Worm (Caenorhabditis elegans): ENCODE measurements around the gene srlf-22.

DNA sequence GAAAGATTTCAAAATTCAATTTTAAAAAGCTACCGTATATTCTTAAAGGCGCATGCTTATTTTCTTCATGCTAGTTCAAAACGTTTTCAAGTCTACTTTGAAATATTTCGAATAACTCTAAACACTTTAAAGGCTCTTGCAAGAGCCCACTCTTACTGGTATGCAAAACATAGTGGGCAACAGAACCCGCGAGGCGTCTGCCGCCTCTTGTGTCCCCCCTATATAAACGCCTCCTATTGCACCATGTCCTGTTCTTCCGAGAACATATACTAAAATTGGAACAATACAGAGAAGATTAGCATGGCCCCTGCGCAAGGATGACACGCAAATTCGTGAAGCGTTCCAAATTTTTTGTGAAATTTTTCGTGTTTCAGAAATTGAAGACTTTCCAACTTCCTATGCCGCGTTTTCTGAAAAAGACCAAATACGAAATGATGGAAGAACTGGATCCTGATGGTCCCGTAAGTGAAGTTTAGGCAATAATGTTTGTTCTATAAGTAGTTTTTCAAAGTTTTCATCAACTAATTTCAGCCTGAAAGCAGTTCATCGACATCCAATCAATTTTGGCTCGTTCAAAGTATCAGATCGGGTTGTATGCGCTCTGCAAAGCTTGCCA lies 32.0 kb upstream of the srlf-22 start:
- TF ChIP-seq F39B2.1 (GFP tag; IDR thresholded peaks at IDR 0.05) (no peak), let-607 (tag; optimal IDR thresholded peaks at IDR 0.05) (no peak)
